Fruit fly (Drosophila melanogaster) whole organism, embryonic: Measurements from ENCODE around the gene CG14043.

Experiments
- Abd-B ChIP-seq: fragments of 200-800 bp; sonication (Bioruptor generic); optimal IDR thresholded peaks from 2 replicates; lab custom pipeline; 2018; ENCODE audit warnings: missing biosample characterization, mild to moderate bottlenecking, missing genetic modification characterization, moderate library complexity
- B-H2 ChIP-seq: fragments of 200-800 bp; sonication (Bioruptor generic); optimal IDR thresholded peaks from 2 replicates; lab custom pipeline; 2018; ENCODE audit warnings: missing biosample characterization, mild to moderate bottlenecking, missing genetic modification characterization
- C15 ChIP-seq: fragments of 200-800 bp; sonication (Bioruptor generic); IDR thresholded peaks from 3 replicates; pipeline ENCODE4 v1.3.6; 2022; ENCODE audit warnings: missing biosample characterization, missing genetic modification characterization
- CG11456 ChIP-seq: fragments of 200-800 bp; sonication (Bioruptor generic); IDR thresholded peaks from 3 replicates; pipeline ENCODE4 v1.3.6; 2022; ENCODE audit warnings: missing biosample characterization, missing genetic modification characterization
- CG12155 ChIP-seq: fragments of 200-800 bp; sonication (Bioruptor generic); optimal IDR thresholded peaks from 3 replicates; lab custom pipeline; 2016; ENCODE audit warnings: missing biosample characterization, missing genetic modification characterization
- CG12219 ChIP-seq: fragments of 200-800 bp; sonication (Bioruptor generic); optimal IDR thresholded peaks from 3 replicates; lab custom pipeline; 2018; ENCODE audit warnings: missing biosample characterization, mild to moderate bottlenecking, missing genetic modification characterization
- CG14050 ChIP-seq: fragments of 200-800 bp; sonication (Bioruptor generic); IDR thresholded peaks from 3 replicates; pipeline ENCODE4 v1.3.6; 2022; ENCODE audit warnings: missing biosample characterization, missing genetic modification characterization
- CG14667 ChIP-seq: fragments of 200-800 bp; sonication (Bioruptor generic); IDR thresholded peaks from 2 replicates; pipeline ENCODE4 v1.3.6; 2022; ENCODE audit warnings: missing biosample characterization, missing genetic modification characterization
- CG1529 ChIP-seq: fragments of 200-800 bp; sonication (Bioruptor generic); optimal IDR thresholded peaks from 3 replicates; lab custom pipeline; 2018; ENCODE audit warnings: missing biosample characterization, missing genetic modification characterization
- CG1647 ChIP-seq: fragments of 200-800 bp; sonication (Bioruptor generic); optimal IDR thresholded peaks from 3 replicates; lab custom pipeline; 2016; ENCODE audit warnings: missing biosample characterization, missing genetic modification characterization
- CG2202 ChIP-seq: fragments of 200-800 bp; sonication (Bioruptor generic); optimal IDR thresholded peaks from 2 replicates; lab custom pipeline; 2018; ENCODE audit warnings: missing biosample characterization, mild to moderate bottlenecking, missing genetic modification characterization
- CG3163 ChIP-seq: fragments of 200-800 bp; sonication (Bioruptor generic); optimal IDR thresholded peaks from 3 replicates; lab custom pipeline; 2016; ENCODE audit warnings: missing biosample characterization, missing genetic modification characterization
- CG33557 ChIP-seq: fragments of 200-800 bp; sonication (Bioruptor generic); optimal IDR thresholded peaks from 2 replicates; lab custom pipeline; 2019; ENCODE audit warnings: missing biosample characterization, mild to moderate bottlenecking, missing genetic modification characterization, moderate library complexity
- CG4617 ChIP-seq: fragments of 200-800 bp; sonication (Bioruptor generic); optimal IDR thresholded peaks from 3 replicates; lab custom pipeline; 2016; ENCODE audit warnings: missing biosample characterization, missing genetic modification characterization, borderline replicate concordance
- CG4730 ChIP-seq: fragments of 200-800 bp; sonication (Bioruptor generic); IDR thresholded peaks from 2 replicates; pipeline ENCODE4 v1.3.6; 2022; ENCODE audit warnings: missing biosample characterization, missing genetic modification characterization
- CG5953 ChIP-seq: fragments of 200-800 bp; sonication (Bioruptor generic); IDR thresholded peaks from 2 replicates; pipeline ENCODE4 v1.3.6; 2022; ENCODE audit warnings: missing biosample characterization, missing genetic modification characterization
- CG6254 ChIP-seq: fragments of 200-800 bp; sonication (Bioruptor generic); optimal IDR thresholded peaks from 3 replicates; lab custom pipeline; 2017; ENCODE audit warnings: mild to moderate bottlenecking, missing biosample characterization, missing genetic modification reagents, missing genetic modification characterization
- CG8359 ChIP-seq: fragments of 200-800 bp; sonication (Bioruptor generic); optimal IDR thresholded peaks from 2 replicates; lab custom pipeline; 2017; ENCODE audit warnings: missing biosample characterization, mild to moderate bottlenecking, missing genetic modification characterization, borderline replicate concordance
- Chrac-16 ChIP-seq: fragments of 200-800 bp; sonication (Bioruptor generic); optimal IDR thresholded peaks from 3 replicates; lab custom pipeline; 2016; ENCODE audit warnings: missing biosample characterization, missing genetic modification characterization
- D ChIP-seq, 2 experiments: fragments of 200-800 bp in 1 of 2; fragments of >200 bp in 1 of 2; sonication (Bioruptor generic) in 1 of 2; optimal IDR thresholded peaks; 2 replicates in 1 of 2; 3 replicates in 1 of 2; lab custom pipeline; 2017; ENCODE audit warnings: mild to moderate bottlenecking in 1 of 2, missing biosample characterization in 1 of 2, missing genetic modification characterization in 1 of 2, missing genetic modification reagents in 1 of 2
- Dfd ChIP-seq, 2 experiments: fragments of >200 bp; optimal IDR thresholded peaks; 2 replicates each; lab custom pipeline; 2017; ENCODE audit warnings: missing biosample characterization in 2 of 2, missing genetic modification characterization in 2 of 2
- Ets97D ChIP-seq: fragments of 200-800 bp; sonication (Bioruptor generic); optimal IDR thresholded peaks from 3 replicates; lab custom pipeline; 2016; ENCODE audit warnings: missing biosample characterization, missing genetic modification characterization
- Fer1 ChIP-seq: fragments of 200-800 bp; sonication (Bioruptor generic); optimal IDR thresholded peaks from 2 replicates; lab custom pipeline; 2017; ENCODE audit warnings: missing biosample characterization, mild to moderate bottlenecking, missing genetic modification characterization
- Fer2 ChIP-seq: fragments of 200-800 bp; sonication (Bioruptor generic); optimal IDR thresholded peaks from 2 replicates; lab custom pipeline; 2018; ENCODE audit warnings: missing biosample characterization, mild to moderate bottlenecking, missing genetic modification characterization, moderate library complexity
- Fer3 ChIP-seq: fragments of 200-800 bp; sonication (Bioruptor generic); optimal IDR thresholded peaks from 2 replicates; lab custom pipeline; 2018; ENCODE audit warnings: missing biosample characterization, mild to moderate bottlenecking, missing genetic modification characterization, moderate library complexity
- Hey ChIP-seq: fragments of 200-800 bp; sonication (Bioruptor generic); optimal IDR thresholded peaks from 3 replicates; lab custom pipeline; 2018; ENCODE audit warnings: missing biosample characterization, mild to moderate bottlenecking, missing genetic modification characterization
- Max ChIP-seq: fragments of 200-800 bp; sonication (Bioruptor generic); optimal IDR thresholded peaks from 2 replicates; lab custom pipeline; 2016; ENCODE audit warnings: missing biosample characterization, mild to moderate bottlenecking, missing genetic modification characterization
- NK7.1 ChIP-seq: fragments of 200-800 bp; sonication (Bioruptor generic); optimal IDR thresholded peaks from 3 replicates; lab custom pipeline; 2016; ENCODE audit warnings: missing biosample characterization, missing genetic modification characterization
- Oli ChIP-seq: fragments of 200-800 bp; sonication (Bioruptor generic); optimal IDR thresholded peaks from 2 replicates; lab custom pipeline; 2018; ENCODE audit warnings: missing biosample characterization, mild to moderate bottlenecking, missing genetic modification characterization, moderate library complexity
- Trl ChIP-seq, 3 experiments: fragments of >200 bp in 2 of 3; fragments of 200-800 bp in 1 of 3; sonication (Bioruptor generic) in 1 of 3; optimal IDR thresholded peaks; 2 replicates in 1 of 3; 3 replicates in 2 of 3; lab custom pipeline; 2016 to 2017; ENCODE audit warnings: missing biosample characterization in 1 of 3, missing genetic modification characterization in 1 of 3
- Vsx1 ChIP-seq: fragments of 200-800 bp; sonication (Bioruptor generic); optimal IDR thresholded peaks from 2 replicates; lab custom pipeline; 2017; ENCODE audit warnings: missing biosample characterization, mild to moderate bottlenecking, missing genetic modification characterization, missing genetic modification reagents
- emc ChIP-seq: fragments of 200-800 bp; sonication (Bioruptor generic); optimal IDR thresholded peaks from 2 replicates; lab custom pipeline; 2016; ENCODE audit warnings: missing biosample characterization, missing genetic modification characterization
- fd96Cb ChIP-seq: fragments of 200-800 bp; sonication (Bioruptor generic); optimal IDR thresholded peaks from 2 replicates; lab custom pipeline; 2018; ENCODE audit warnings: missing biosample characterization, mild to moderate bottlenecking, missing genetic modification characterization, moderate library complexity
- gro ChIP-seq: fragments of 200-800 bp; sonication (Bioruptor generic); optimal IDR thresholded peaks from 2 replicates; lab custom pipeline; 2016; ENCODE audit warnings: missing biosample characterization, missing genetic modification characterization
- hbn ChIP-seq: fragments of 200-800 bp; sonication (Bioruptor generic); IDR thresholded peaks from 2 replicates; pipeline ENCODE4 v1.3.6; 2022; ENCODE audit warnings: missing biosample characterization, missing genetic modification characterization; ENCODE audit not compliant: partially characterized antibody
- hkb ChIP-seq, 2 experiments: fragments of 200-800 bp in 1 of 2; fragments of >200 bp in 1 of 2; sonication (Bioruptor generic) in 1 of 2; IDR thresholded peaks in 1 of 2; optimal IDR thresholded peaks in 1 of 2; 2 replicates each; pipeline versions ENCODE4 v1.3.6 to Lab custom; 2017 to 2022; ENCODE audit warnings: missing biosample characterization in 1 of 2, missing genetic modification characterization in 1 of 2
- jigr1 ChIP-seq: fragments of 200-800 bp; sonication (Bioruptor generic); IDR thresholded peaks from 3 replicates; pipeline ENCODE4 v1.3.6; 2022; ENCODE audit warnings: missing biosample characterization, missing genetic modification characterization
- kah ChIP-seq: fragments of 200-800 bp; sonication (Bioruptor generic); optimal IDR thresholded peaks from 2 replicates; lab custom pipeline; 2018; ENCODE audit warnings: missing biosample characterization, mild to moderate bottlenecking, missing genetic modification characterization
- pho ChIP-seq: fragments of 200-800 bp; sonication (Bioruptor generic); optimal IDR thresholded peaks from 2 replicates; lab custom pipeline; 2016; ENCODE audit warnings: missing biosample characterization, missing genetic modification characterization
- repo ChIP-seq: fragments of 200-800 bp; sonication (Bioruptor generic); optimal IDR thresholded peaks from 2 replicates; lab custom pipeline; 2016; ENCODE audit warnings: missing biosample characterization, missing genetic modification characterization
- salm ChIP-seq: fragments of 200-800 bp; sonication (Bioruptor generic); optimal IDR thresholded peaks from 2 replicates; lab custom pipeline; 2018; ENCODE audit warnings: missing biosample characterization, mild to moderate bottlenecking, missing genetic modification characterization
- scrt ChIP-seq: fragments of 200-800 bp; sonication (Bioruptor generic); optimal IDR thresholded peaks from 2 replicates; lab custom pipeline; 2018; ENCODE audit warnings: missing biosample characterization, mild to moderate bottlenecking, missing genetic modification characterization, moderate library complexity
- slbo ChIP-seq: fragments of 200-800 bp; sonication (Bioruptor generic); IDR thresholded peaks from 2 replicates; pipeline ENCODE4 v1.3.6; 2022; ENCODE audit warnings: missing biosample characterization, missing genetic modification characterization
- tgo ChIP-seq: fragments of 200-800 bp; sonication (Bioruptor generic); IDR thresholded peaks from 3 replicates; pipeline ENCODE4 v1.3.6; 2022; ENCODE audit warnings: missing biosample characterization, missing genetic modification characterization
- tin ChIP-seq: fragments of 200-800 bp; sonication (Bioruptor generic); optimal IDR thresholded peaks from 3 replicates; lab custom pipeline; 2016; ENCODE audit warnings: missing biosample characterization, missing genetic modification characterization
- ttk ChIP-seq: fragments of 200-800 bp; sonication (Bioruptor generic); IDR thresholded peaks from 2 replicates; pipeline ENCODE4 v2.1.2; 2022; ENCODE audit warnings: missing biosample characterization, missing genetic modification characterization
- vvl ChIP-seq: fragments of 200-800 bp; sonication (Bioruptor generic); IDR thresholded peaks from 2 replicates; pipeline ENCODE4 v1.3.6; 2022; ENCODE audit warnings: missing biosample characterization, missing genetic modification characterization
- wek ChIP-seq: fragments of 200-800 bp; sonication (Bioruptor generic); optimal IDR thresholded peaks from 3 replicates; lab custom pipeline; 2018; ENCODE audit warnings: missing biosample characterization, mild to moderate bottlenecking, missing genetic modification characterization, moderate library complexity

The CG14043 gene

DNA sequence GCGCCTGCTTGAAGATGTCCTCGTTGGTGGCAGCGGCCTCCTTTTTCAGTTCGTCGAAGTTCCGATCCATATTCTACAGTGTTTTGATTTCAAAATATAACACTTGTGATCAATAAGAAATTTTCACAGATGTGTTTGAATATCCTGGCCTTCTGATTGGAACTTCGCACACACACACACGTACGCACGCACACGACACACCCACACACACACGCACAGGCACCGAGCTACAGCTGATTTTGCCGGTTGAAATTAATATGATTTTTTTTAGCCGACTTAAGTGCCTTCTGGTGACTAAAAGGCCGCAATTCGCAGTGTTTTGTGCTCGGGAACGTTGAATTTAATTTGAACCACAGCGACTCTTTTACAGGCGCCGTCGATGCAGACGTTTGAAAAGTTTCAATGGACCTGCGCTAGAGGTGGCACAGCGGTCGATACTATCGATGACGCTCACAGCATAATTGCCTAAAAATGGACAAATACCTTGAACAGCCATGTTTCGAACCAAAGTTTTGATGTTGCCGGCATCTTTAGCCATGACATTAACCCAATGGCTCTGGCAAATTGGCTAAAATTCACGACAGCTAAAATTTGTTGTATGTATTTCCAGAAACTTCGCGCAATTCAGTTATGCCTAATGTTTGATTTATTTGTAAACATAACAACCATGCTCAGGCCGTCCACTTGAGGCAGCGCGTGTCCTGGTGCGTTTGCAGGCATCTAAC lies 38.0 kb downstream of the CG14043 start, which contains the start of gene Rtnl1 (continued):
- TF ChIP-seq hbn (GFP tag; lab: Robert Waterston, UW) (peak; percentile 95), scrt (GFP tag; lab: Kevin White, UChicago) (no peak), Dfd (GFP tag; optimal IDR thresholded peaks at IDR 0.05; lab: Kevin White, UChicago) (no peak), vvl (peak; percentile 54; the same call in 1 of the 2 replicates), NK7.1 (GFP tag; lab: Kevin White, UChicago) (no peak), CG33557 (GFP tag; lab: Kevin White, UChicago) (no peak), CG8359 (GFP tag; lab: Kevin White, UChicago) (no peak), CG11456 (GFP tag; lab: Robert Waterston, UW) (no peak), CG2202 (tag; lab: Kevin White, UChicago) (no peak), tgo (GFP tag; lab: Robert Waterston, UW) (no peak), Hey (no peak), Fer1 (GFP tag; lab: Kevin White, UChicago) (peak; percentile 28), CG12219 (GFP tag; lab: Kevin White, UChicago) (no peak), CG4730 (GFP tag; lab: Robert Waterston, UW) (no peak), slbo (GFP tag; lab: Robert Waterston, UW) (peak; percentile 51; the same call in 1 of the 2 replicates), D (optimal IDR thresholded peaks at IDR 0.05; lab: Kevin White, UChicago) (no peak), D (GFP tag; optimal IDR thresholded peaks at IDR 0.05; lab: Kevin White, UChicago) (no peak), CG4617 (peak; percentile 81), CG1529 (GFP tag; lab: Kevin White, UChicago) (no peak), hkb (optimal IDR thresholded peaks at IDR 0.05; lab: Kevin White, UChicago) (peak; percentile 94), hkb (GFP tag; IDR thresholded peaks at IDR 0.05; lab: Robert Waterston, UW) (no peak; the same call in 1 of the 2 replicates), Fer2 (tag; lab: Kevin White, UChicago) (no peak), salm (tag; lab: Kevin White, UChicago) (peak; percentile 9), kah (no peak), Trl (optimal IDR thresholded peaks at IDR 0.05; lab: Kevin White, UChicago) (no peak), Trl (GFP tag; optimal IDR thresholded peaks at IDR 0.05; lab: Kevin White, UChicago) (peak; percentile 22), CG12155 (GFP tag; lab: Kevin White, UChicago) (peak; percentile 52), Fer3 (tag; lab: Kevin White, UChicago) (no peak), fd96Cb (no peak), pho (GFP tag; lab: Kevin White, UChicago) (peak; percentile 49), CG1647 (GFP tag; lab: Kevin White, UChicago) (peak; percentile 43), CG6254 (GFP tag; lab: Kevin White, UChicago) (no peak), tin (no peak), Ets97D (GFP tag; lab: Kevin White, UChicago) (peak; percentile 86), Chrac-16 (GFP tag; lab: Kevin White, UChicago) (no peak), Vsx1 (GFP tag; lab: Kevin White, UChicago) (no peak), CG3163 (GFP tag; lab: Kevin White, UChicago) (no peak), CG5953 (GFP tag; lab: Robert Waterston, UW) (no peak), wek (GFP tag; lab: Kevin White, UChicago) (no peak), Oli (no peak), C15 (GFP tag; lab: Robert Waterston, UW) (no peak), CG14667 (GFP tag; lab: Robert Waterston, UW) (no peak), CG14050 (GFP tag; lab: Robert Waterston, UW) (no peak), Max (GFP tag; lab: Kevin White, UChicago) (no peak), emc (GFP tag; lab: Kevin White, UChicago) (no peak), gro (peak; percentile 84), repo (GFP tag; lab: Kevin White, UChicago) (peak; percentile 26), ttk (no peak), B-H2 (GFP tag; lab: Kevin White, UChicago) (peak; percentile 26), Abd-B (GFP tag; lab: Kevin White, UChicago) (peak; percentile 67), jigr1 (GFP tag; lab: Robert Waterston, UW) (no peak)
